Fruit fly (Drosophila melanogaster) whole organism, embryonic: ENCODE measurements around the gene teq.

Source experiments
- CG11696 ChIP-seq: fragments of 200-800 bp; sonication (Bioruptor generic); IDR thresholded peaks from 2 replicates; pipeline ENCODE4 v1.3.6; 2022; ENCODE audit warnings: missing biosample characterization, missing genetic modification characterization
- CG13894 ChIP-seq: fragments of 200-800 bp; sonication (Bioruptor generic); optimal IDR thresholded peaks from 3 replicates; lab custom pipeline; 2018; ENCODE audit warnings: missing biosample characterization, mild to moderate bottlenecking, missing genetic modification characterization, moderate library complexity
- CG17359 ChIP-seq: fragments of 200-800 bp; sonication (Bioruptor generic); optimal IDR thresholded peaks from 3 replicates; lab custom pipeline; 2018; ENCODE audit warnings: missing biosample characterization, mild to moderate bottlenecking, missing genetic modification characterization, moderate library complexity
- CG18011 ChIP-seq: fragments of 200-800 bp; sonication (Bioruptor generic); optimal IDR thresholded peaks from 2 replicates; lab custom pipeline; 2017; ENCODE audit warnings: missing biosample characterization, missing genetic modification characterization, mild to moderate bottlenecking, moderate library complexity, missing genotype
- CG18476 ChIP-seq: fragments of 200-800 bp; sonication (Bioruptor generic); optimal IDR thresholded peaks from 2 replicates; lab custom pipeline; 2016; ENCODE audit warnings: missing biosample characterization, mild to moderate bottlenecking, missing genetic modification characterization
- CG2120 ChIP-seq: fragments of 200-800 bp; sonication (Bioruptor generic); optimal IDR thresholded peaks from 3 replicates; lab custom pipeline; 2016; ENCODE audit warnings: missing biosample characterization, missing genetic modification characterization
- CG2678 ChIP-seq: fragments of 200-800 bp; sonication (Bioruptor generic); optimal IDR thresholded peaks from 3 replicates; lab custom pipeline; 2019; ENCODE audit warnings: missing biosample characterization, mild to moderate bottlenecking, missing genetic modification characterization, moderate library complexity
- CG31365 ChIP-seq: fragments of 200-800 bp; sonication (Bioruptor generic); optimal IDR thresholded peaks from 2 replicates; lab custom pipeline; 2018; ENCODE audit warnings: missing biosample characterization, mild to moderate bottlenecking, missing genetic modification characterization
- CG33213 ChIP-seq: fragments of 200-800 bp; sonication (Bioruptor generic); optimal IDR thresholded peaks from 3 replicates; lab custom pipeline; 2016; ENCODE audit warnings: missing biosample characterization, missing genetic modification characterization
- CG33557 ChIP-seq: fragments of 200-800 bp; sonication (Bioruptor generic); optimal IDR thresholded peaks from 2 replicates; lab custom pipeline; 2019; ENCODE audit warnings: missing biosample characterization, mild to moderate bottlenecking, missing genetic modification characterization, moderate library complexity
- CG3995 ChIP-seq: fragments of 200-800 bp; sonication (Bioruptor generic); optimal IDR thresholded peaks from 3 replicates; lab custom pipeline; 2016; ENCODE audit warnings: missing biosample characterization, missing genetic modification characterization
- CG6683 ChIP-seq: fragments of 200-800 bp; sonication (Bioruptor generic); optimal IDR thresholded peaks from 2 replicates; lab custom pipeline; 2017; ENCODE audit warnings: missing biosample characterization, mild to moderate bottlenecking, missing genetic modification characterization, missing genetic modification reagents
- CG7271 ChIP-seq: fragments of 200-800 bp; sonication (Bioruptor generic); optimal IDR thresholded peaks from 2 replicates; lab custom pipeline; 2018; ENCODE audit warnings: missing biosample characterization, mild to moderate bottlenecking, missing genetic modification characterization, moderate library complexity
- CG7372 ChIP-seq: fragments of 200-800 bp; sonication (Bioruptor generic); IDR thresholded peaks from 2 replicates; pipeline ENCODE4 v1.3.6; 2022; ENCODE audit warnings: missing biosample characterization, missing genetic modification characterization
- CG7928 ChIP-seq: fragments of 200-800 bp; sonication (Bioruptor generic); optimal IDR thresholded peaks from 2 replicates; lab custom pipeline; 2017; ENCODE audit warnings: missing biosample characterization, mild to moderate bottlenecking, missing genetic modification characterization
- CG8478 ChIP-seq: fragments of >200 bp; optimal IDR thresholded peaks from 2 replicates; lab custom pipeline; 2018
- CG9215 ChIP-seq: fragments of 200-800 bp; sonication (Bioruptor generic); IDR thresholded peaks from 2 replicates; pipeline ENCODE4 v1.3.6; 2022; ENCODE audit warnings: missing biosample characterization, missing genetic modification characterization
- D19B ChIP-seq: fragments of 200-800 bp; sonication (Bioruptor generic); optimal IDR thresholded peaks from 2 replicates; lab custom pipeline; 2017; ENCODE audit warnings: missing biosample characterization, mild to moderate bottlenecking, missing genetic modification characterization
- Dll ChIP-seq: fragments of 200-800 bp; sonication (Bioruptor generic); IDR thresholded peaks from 4 replicates; pipeline ENCODE4 v1.3.6; 2022; ENCODE audit warnings: missing biosample characterization, missing genetic modification characterization; ENCODE audit not compliant: partially characterized antibody
- Fer2 ChIP-seq: fragments of 200-800 bp; sonication (Bioruptor generic); optimal IDR thresholded peaks from 2 replicates; lab custom pipeline; 2018; ENCODE audit warnings: missing biosample characterization, mild to moderate bottlenecking, missing genetic modification characterization, moderate library complexity
- HLH54F ChIP-seq: fragments of 200-800 bp; sonication (Bioruptor generic); optimal IDR thresholded peaks from 3 replicates; lab custom pipeline; 2016; ENCODE audit warnings: missing biosample characterization, missing genetic modification characterization
- Lpt ChIP-seq: fragments of >200 bp; optimal IDR thresholded peaks from 2 replicates; lab custom pipeline; 2018; ENCODE audit warnings: missing biosample characterization, missing genetic modification characterization
- MESR4 ChIP-seq: fragments of 200-800 bp; sonication (Bioruptor generic); optimal IDR thresholded peaks from 2 replicates; lab custom pipeline; 2018; ENCODE audit warnings: missing biosample characterization, mild to moderate bottlenecking, missing genetic modification characterization, moderate library complexity
- Poxn ChIP-seq: fragments of 200-800 bp; sonication (Bioruptor generic); IDR thresholded peaks from 2 replicates; pipeline ENCODE4 v1.3.6; 2022; ENCODE audit warnings: missing biosample characterization, missing genetic modification characterization
- Ptx1 ChIP-seq: fragments of 200-800 bp; sonication (Bioruptor generic); IDR thresholded peaks from 2 replicates; pipeline ENCODE4 v1.3.6; 2022; ENCODE audit warnings: missing biosample characterization, missing genetic modification characterization
- Sox100B ChIP-seq: fragments of 200-800 bp; sonication (Bioruptor generic); optimal IDR thresholded peaks from 3 replicates; lab custom pipeline; 2018; ENCODE audit warnings: missing biosample characterization, mild to moderate bottlenecking, missing genetic modification characterization
- Sry-δ ChIP-seq: fragments of 200-800 bp; sonication (Bioruptor generic); optimal IDR thresholded peaks from 2 replicates; lab custom pipeline; 2016; ENCODE audit warnings: missing biosample characterization, missing genetic modification characterization
- Ssrp ChIP-seq: fragments of 200-800 bp; sonication (Bioruptor generic); optimal IDR thresholded peaks from 2 replicates; lab custom pipeline; 2018; ENCODE audit warnings: missing biosample characterization, mild to moderate bottlenecking, missing genetic modification characterization, moderate library complexity
- ab ChIP-seq: fragments of 200-800 bp; sonication (Bioruptor generic); optimal IDR thresholded peaks from 2 replicates; lab custom pipeline; 2016; ENCODE audit warnings: missing biosample characterization, missing genetic modification characterization
- btn ChIP-seq: fragments of 200-800 bp; sonication (Bioruptor generic); optimal IDR thresholded peaks from 2 replicates; lab custom pipeline; 2016; ENCODE audit warnings: missing biosample characterization, missing genetic modification characterization
- dmrt99B ChIP-seq: fragments of 200-800 bp; sonication (Bioruptor generic); optimal IDR thresholded peaks from 2 replicates; lab custom pipeline; 2018; ENCODE audit warnings: missing biosample characterization, mild to moderate bottlenecking, missing genetic modification characterization, moderate library complexity
- esg ChIP-seq: fragments of 200-800 bp; sonication (Bioruptor generic); conservative IDR thresholded peaks from 2 replicates; pipeline ENCODE4 v1.3.6; 2022; ENCODE audit warnings: missing biosample characterization, missing genetic modification characterization
- exex ChIP-seq: fragments of 200-800 bp; sonication (Bioruptor generic); optimal IDR thresholded peaks from 4 replicates; lab custom pipeline; 2018; ENCODE audit warnings: missing biosample characterization, mild to moderate bottlenecking, missing genetic modification characterization, moderate library complexity
- fd3F ChIP-seq: fragments of 200-800 bp; sonication (Bioruptor generic); optimal IDR thresholded peaks from 2 replicates; lab custom pipeline; 2018; ENCODE audit warnings: missing biosample characterization, mild to moderate bottlenecking, missing genetic modification characterization, moderate library complexity
- gt ChIP-seq: fragments of 200-800 bp; sonication (Bioruptor generic); IDR thresholded peaks from 2 replicates; pipeline ENCODE4 v1.3.6; 2022; ENCODE audit warnings: missing biosample characterization, missing genetic modification characterization
- hb ChIP-seq: fragments of 200-800 bp; sonication (Bioruptor generic); IDR thresholded peaks from 3 replicates; pipeline ENCODE4 v1.3.6; 2022; ENCODE audit warnings: missing biosample characterization, missing genetic modification characterization; ENCODE audit not compliant: partially characterized antibody
- klu ChIP-seq: fragments of 200-800 bp; sonication (Bioruptor generic); IDR thresholded peaks from 2 replicates; pipeline ENCODE4 v1.3.6; 2022; ENCODE audit warnings: missing biosample characterization, missing genetic modification characterization
- lilli ChIP-seq: fragments of 200-800 bp; sonication (Bioruptor generic); optimal IDR thresholded peaks from 3 replicates; lab custom pipeline; 2016; ENCODE audit warnings: missing biosample characterization, missing genetic modification characterization
- lov ChIP-seq, 2 experiments: fragments of 200-800 bp in 1 of 2; fragments of >200 bp in 1 of 2; sonication (Bioruptor generic) in 1 of 2; IDR thresholded peaks in 1 of 2; optimal IDR thresholded peaks in 1 of 2; 2 replicates in 1 of 2; 3 replicates in 1 of 2; pipeline versions ENCODE4 v1.3.6 to Lab custom; 2017 to 2022; ENCODE audit warnings: missing biosample characterization in 1 of 2, missing genetic modification characterization in 1 of 2
- luna ChIP-seq: fragments of 200-800 bp; sonication (Bioruptor generic); optimal IDR thresholded peaks from 2 replicates; lab custom pipeline; 2016; ENCODE audit warnings: missing biosample characterization, missing genetic modification characterization
- oc ChIP-seq: fragments of 200-800 bp; sonication (Bioruptor generic); optimal IDR thresholded peaks from 2 replicates; lab custom pipeline; 2018; ENCODE audit warnings: missing biosample characterization, mild to moderate bottlenecking, missing genetic modification characterization, moderate library complexity
- schlank ChIP-seq: fragments of 200-800 bp; sonication (Bioruptor generic); optimal IDR thresholded peaks from 2 replicates; lab custom pipeline; 2018; ENCODE audit warnings: missing biosample characterization, mild to moderate bottlenecking, missing genetic modification characterization
- sd ChIP-seq: fragments of 200-800 bp; sonication (Bioruptor generic); optimal IDR thresholded peaks from 3 replicates; lab custom pipeline; 2018; ENCODE audit warnings: missing biosample characterization, mild to moderate bottlenecking, missing genetic modification characterization, moderate library complexity
- sens ChIP-seq: fragments of 200-800 bp; sonication (Bioruptor generic); peaks from one replicate; lab custom pipeline; 2016; ENCODE audit warnings: missing biosample characterization, missing genetic modification characterization
- tll ChIP-seq, 2 experiments: fragments of 200-800 bp in 1 of 2; fragments of >200 bp in 1 of 2; sonication (Bioruptor generic) in 1 of 2; optimal IDR thresholded peaks; 2 replicates each; lab custom pipeline; 2017 to 2019; ENCODE audit warnings: missing biosample characterization in 2 of 2, missing genetic modification characterization in 2 of 2, mild to moderate bottlenecking in 1 of 2, moderate library complexity in 1 of 2
- unc-4 ChIP-seq: fragments of 200-800 bp; sonication (Bioruptor generic); IDR thresholded peaks from 2 replicates; pipeline ENCODE4 v1.3.6; 2022; ENCODE audit warnings: missing biosample characterization, missing genetic modification characterization; ENCODE audit not compliant: partially characterized antibody
- z ChIP-seq: fragments of 200-800 bp; sonication (Bioruptor generic); IDR thresholded peaks from 3 replicates; pipeline ENCODE4 v1.3.6; 2022; ENCODE audit warnings: missing biosample characterization, missing genetic modification characterization

The teq gene

DNA sequence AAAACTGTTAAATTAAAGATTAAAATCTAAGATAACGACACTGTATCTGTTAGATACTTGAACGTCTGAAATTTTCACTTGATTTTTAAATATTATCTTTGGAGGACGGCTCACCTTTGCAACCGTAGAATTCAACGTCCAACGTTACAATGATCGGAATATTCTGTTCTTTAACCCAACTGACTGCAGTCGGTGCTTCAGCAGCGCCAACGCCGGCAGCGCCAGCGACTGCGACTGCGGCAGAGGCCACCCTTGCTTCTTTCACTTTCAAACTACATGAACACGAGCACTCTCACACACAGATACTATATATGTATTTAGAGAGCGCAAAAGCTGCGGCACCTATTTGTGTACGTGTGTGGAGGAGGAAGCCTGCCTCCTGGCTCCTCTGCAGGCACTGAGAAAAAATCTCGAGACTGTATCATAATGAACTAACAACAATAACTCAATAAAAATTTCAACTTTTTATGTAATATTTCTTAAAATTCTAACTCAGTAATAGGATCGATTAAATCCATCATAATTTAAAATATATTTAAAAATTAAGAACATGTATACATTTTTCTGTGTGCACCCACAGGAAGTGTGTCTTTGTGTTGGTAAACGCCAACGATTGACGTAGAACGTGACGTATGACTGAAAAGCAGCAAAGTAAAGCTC is 16.9 kb upstream of the teq start (continued):
- peak; percentile 86 for TF ChIP-seq Sox100B (GFP tag; lab: Kevin White, UChicago)
- TF ChIP-seq D19B (GFP tag; lab: Kevin White, UChicago): peak; percentile 66
- peak; percentile 96 for TF ChIP-seq CG2678 (tag; lab: Kevin White, UChicago)
- TF ChIP-seq CG7372 (GFP tag; lab: Robert Waterston, UW): peak; percentile 85
- peak; percentile 58 for TF ChIP-seq CG7928
- peak; percentile 78 for TF ChIP-seq sd (tag; lab: Kevin White, UChicago)
- peak; percentile 25 for TF ChIP-seq MESR4 (GFP tag; lab: Kevin White, UChicago)
- TF ChIP-seq hb: no peak
- TF ChIP-seq lilli (GFP tag; lab: Kevin White, UChicago): peak; percentile 82
- peak; percentile 83 for TF ChIP-seq CG18476 (GFP tag; lab: Kevin White, UChicago)
- TF ChIP-seq CG9215: peak; percentile 89
- TF ChIP-seq CG17359 (tag; lab: Kevin White, UChicago): peak; percentile 91
- TF ChIP-seq CG33213: peak; percentile 14
- TF ChIP-seq luna: no peak
- peak; percentile 43 for TF ChIP-seq CG3995 (GFP tag; lab: Kevin White, UChicago)
- TF ChIP-seq fd3F (GFP tag; lab: Kevin White, UChicago): peak; percentile 79
- TF ChIP-seq gt: peak; percentile 73
- TF ChIP-seq z (GFP tag; lab: Robert Waterston, UW): no peak
- TF ChIP-seq CG18011 (GFP tag; lab: Kevin White, UChicago): peak; percentile 62
- TF ChIP-seq klu (GFP tag; lab: Robert Waterston, UW): peak; percentile 84
- no peak for TF ChIP-seq Lpt (GFP tag; lab: Kevin White, UChicago)
- peak; percentile 91 for TF ChIP-seq CG2120 (GFP tag; lab: Kevin White, UChicago)
- no peak for TF ChIP-seq lov (optimal IDR thresholded peaks at IDR 0.05; lab: Kevin White, UChicago)
- peak; percentile 53; the same call in 1 of the 3 replicates for TF ChIP-seq lov (GFP tag; IDR thresholded peaks at IDR 0.05; lab: Robert Waterston, UW)
- TF ChIP-seq exex: peak; percentile 75
- TF ChIP-seq HLH54F (GFP tag; lab: Kevin White, UChicago): peak; percentile 47
- peak; percentile 47 for TF ChIP-seq CG31365 (tag; lab: Kevin White, UChicago)
- no peak for TF ChIP-seq unc-4
- peak; percentile 58; the same call in 1 of the 2 replicates for TF ChIP-seq Poxn (GFP tag; lab: Robert Waterston, UW)
- TF ChIP-seq tll (GFP tag; optimal IDR thresholded peaks at IDR 0.05; lab: Kevin White, UChicago): no peak
- TF ChIP-seq esg (GFP tag; lab: Robert Waterston, UW): peak; percentile 85
- peak; percentile 95 for TF ChIP-seq sens (GFP tag; lab: Kevin White, UChicago)
- TF ChIP-seq btn (GFP tag; lab: Kevin White, UChicago): no peak
- no peak for TF ChIP-seq ab (GFP tag; lab: Kevin White, UChicago)
- peak; percentile 89 for TF ChIP-seq Ptx1 (GFP tag; lab: Robert Waterston, UW)
- TF ChIP-seq CG33557: peak; percentile 80
- peak; percentile 80 for TF ChIP-seq oc (tag; lab: Kevin White, UChicago)
- TF ChIP-seq CG11696 (GFP tag; lab: Robert Waterston, UW): peak; percentile 55; the same call in 1 of the 2 replicates
- TF ChIP-seq CG8478 (lab: Kevin White, UChicago): no peak
- TF ChIP-seq dmrt99B (tag; lab: Kevin White, UChicago): peak; percentile 92
- TF ChIP-seq Sry-δ (GFP tag; lab: Kevin White, UChicago): peak; percentile 3
- peak; percentile 96 for TF ChIP-seq CG13894 (tag; lab: Kevin White, UChicago)
- peak; percentile 89 for TF ChIP-seq CG6683 (GFP tag; lab: Kevin White, UChicago)
- peak; percentile 88 for TF ChIP-seq Fer2 (tag; lab: Kevin White, UChicago)
- TF ChIP-seq Dll (GFP tag; lab: Robert Waterston, UW): no peak
- TF ChIP-seq CG7271 (tag; lab: Kevin White, UChicago): no peak
- peak; percentile 65 for TF ChIP-seq schlank (tag; lab: Kevin White, UChicago)
- TF ChIP-seq Ssrp (tag; lab: Kevin White, UChicago): peak; percentile 88
- TF ChIP-seq, all 482 proteins: peak for 388
